Worm (Caenorhabditis elegans): ENCODE data around the gene T22C8.6.

DNA sequence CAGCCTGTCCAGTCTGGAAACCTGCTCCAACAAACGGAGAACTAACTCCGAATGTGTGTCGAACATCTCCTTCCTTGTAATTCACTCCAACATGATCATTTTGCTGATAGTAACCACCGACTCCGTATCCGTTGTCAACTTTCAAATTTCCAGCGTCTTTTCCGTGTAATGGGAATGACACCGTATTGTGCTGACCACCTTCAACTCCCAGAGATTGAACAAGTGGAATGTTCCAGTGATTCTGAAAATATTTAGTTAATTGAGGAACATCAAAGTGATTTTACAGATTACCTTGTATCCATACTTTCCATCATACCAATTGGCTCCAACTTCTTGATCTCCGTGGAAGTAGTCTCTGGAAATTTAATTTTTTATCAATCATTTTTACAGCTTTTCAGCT is 2.2 kb downstream of the T22C8.6 start:
- TF ChIP-seq mab-5 (tag; optimal IDR thresholded peaks at IDR 0.05) = no peak
- TF ChIP-seq F13H6.1 (tag; optimal IDR thresholded peaks at IDR 0.05) = no peak
- no peak for TF ChIP-seq egl-27 (tag; optimal IDR thresholded peaks at IDR 0.05)
- no peak for TF ChIP-seq nhr-237 (tag; optimal IDR thresholded peaks at IDR 0.05)
- TF ChIP-seq lin-13 (GFP tag; optimal IDR thresholded peaks at IDR 0.05) = no peak
- TF ChIP-seq snpc-4 (tag; optimal IDR thresholded peaks at IDR 0.05) = no peak
- TF ChIP-seq nhr-23 (tag; optimal IDR thresholded peaks at IDR 0.05) = no peak

Data from whole organism, L2 larva.